Worm (Caenorhabditis elegans): ENCODE data around the gene syx-4.

DNA sequence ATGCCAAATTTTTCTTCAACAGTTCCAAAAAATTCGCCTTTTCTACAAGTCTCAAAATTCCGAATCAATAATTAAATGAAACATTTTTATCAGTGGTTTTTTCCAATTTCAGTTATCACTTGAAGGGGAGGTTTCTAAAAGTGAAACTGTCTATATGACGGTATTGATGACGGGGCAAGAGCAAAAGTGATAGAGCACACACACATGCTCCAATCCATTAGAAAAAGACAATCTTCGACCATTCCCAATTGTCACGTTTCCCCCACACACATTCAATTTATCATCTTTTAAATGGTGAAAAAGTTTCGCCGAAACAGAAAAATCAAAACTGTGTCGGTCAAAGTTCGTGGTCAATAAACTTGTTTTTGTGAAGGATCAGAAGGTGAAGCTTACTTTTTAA is 3.9 kb upstream of the syx-4 start:
- TF ChIP-seq ceh-82 (tag; optimal IDR thresholded peaks at IDR 0.05) = no peak
- TF ChIP-seq nhr-76 (tag; optimal IDR thresholded peaks at IDR 0.05) = no peak
- TF ChIP-seq nhr-12 (tag; optimal IDR thresholded peaks at IDR 0.05) = no peak
- TF ChIP-seq fkh-10 (GFP tag; optimal IDR thresholded peaks at IDR 0.05) = no peak
- no peak for TF ChIP-seq nhr-47 (tag; optimal IDR thresholded peaks at IDR 0.05)
- no peak for TF ChIP-seq fos-1 (tag; optimal IDR thresholded peaks at IDR 0.05)
- no peak for TF ChIP-seq unc-130 (tag; optimal IDR thresholded peaks at IDR 0.05)
- TF ChIP-seq nhr-77 (tag; optimal IDR thresholded peaks at IDR 0.05) = no peak
- TF ChIP-seq mdl-1 (tag; optimal IDR thresholded peaks at IDR 0.05) = no peak
- no peak for TF ChIP-seq ztf-11 (tag; optimal IDR thresholded peaks at IDR 0.05)
- no peak for TF ChIP-seq grh-1 (GFP tag; IDR thresholded peaks at IDR 0.05)
